Fruit fly (Drosophila melanogaster): ENCODE results near the gene dos.

dos gene

DNA sequence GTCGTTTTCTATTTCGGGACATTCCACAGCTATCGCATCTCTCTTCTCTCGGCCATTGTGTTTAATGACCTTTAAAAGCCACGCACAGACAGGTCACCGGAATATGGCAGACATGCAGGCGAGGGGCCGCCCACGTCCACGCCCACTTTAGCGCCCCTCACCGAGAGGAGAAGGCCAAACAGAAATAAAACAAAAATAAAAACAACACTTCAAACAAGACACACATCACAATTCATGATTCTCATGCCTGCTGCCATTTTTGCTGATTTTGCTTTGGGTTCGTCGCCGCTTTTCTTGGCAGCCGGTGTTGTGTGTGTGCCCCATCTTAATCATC lies 5.7 kb upstream of the dos start:
- TF ChIP-seq sr (GFP tag; IDR thresholded peaks at IDR 0.05) = peak; percentile 99
- no peak for TF ChIP-seq CG10654 (GFP tag; optimal IDR thresholded peaks at IDR 0.05)
- TF ChIP-seq ftz-f1 (GFP tag; optimal IDR thresholded peaks at IDR 0.05) = peak; percentile 53
- peak; percentile 27 for TF ChIP-seq Med (GFP tag)
- no peak for TF ChIP-seq CG1024 (GFP tag; IDR thresholded peaks at IDR 0.05)
- TF ChIP-seq Hr78 (GFP tag; optimal IDR thresholded peaks at IDR 0.05) = peak in 1 of 2 experiments; percentile 74
- TF ChIP-seq bbx (GFP tag; IDR thresholded peaks at IDR 0.05; ENCODE audit: partially characterized antibody) = 0 out of 2 replicates have a peak, but pooled peaks have one; percentile 20

DNA sequence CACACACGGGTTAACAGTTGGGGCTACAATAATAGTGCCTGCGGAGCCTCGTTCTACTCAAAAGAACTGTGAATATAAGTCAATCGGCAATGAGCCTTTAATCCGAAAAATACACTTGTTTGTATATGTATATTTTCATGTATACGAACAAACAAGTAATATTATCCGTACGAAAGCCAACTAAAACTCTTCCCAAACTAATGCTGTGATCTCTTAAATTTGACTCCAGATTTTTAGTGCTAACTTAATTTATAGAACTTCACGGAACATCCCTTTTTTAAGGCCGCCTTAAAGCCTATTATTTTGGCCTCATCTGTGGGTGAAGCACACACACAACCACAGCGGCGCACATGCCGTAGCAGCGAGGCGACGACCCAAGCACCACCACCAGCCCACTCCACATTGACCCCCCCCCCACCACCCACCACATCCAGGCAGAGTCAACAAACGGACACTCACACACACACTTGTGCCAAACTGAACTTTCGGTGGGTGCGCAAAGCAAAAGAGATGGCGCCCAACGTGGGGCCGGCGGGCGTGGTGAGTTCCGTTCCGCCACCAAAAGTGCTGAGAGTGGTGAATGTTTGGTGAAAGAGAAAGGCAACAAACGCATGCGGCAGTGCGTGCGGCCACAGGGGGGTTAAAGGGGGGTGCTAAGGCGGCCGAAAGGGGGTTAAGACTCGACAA lies 5.0 kb upstream of the dos start:
- TF ChIP-seq kay (GFP tag; optimal IDR thresholded peaks at IDR 0.05) (peak; percentile 42), Xbp1 (GFP tag; optimal IDR thresholded peaks at IDR 0.05) (peak; percentile 81), Asciz (GFP tag; optimal IDR thresholded peaks at IDR 0.05) (peak; percentile 82), Ptx1 (GFP tag; IDR thresholded peaks at IDR 0.05) (peak; percentile 80), NK7.1 (GFP tag; optimal IDR thresholded peaks at IDR 0.05) (peak; percentile 65), CG8281 (tag; optimal IDR thresholded peaks at IDR 0.05) (peak; percentile 62), vvl (GFP tag; IDR thresholded peaks at IDR 0.05) (peak; percentile 40; the same call in 1 of the 2 replicates), Hmx (GFP tag; optimal IDR thresholded peaks at IDR 0.05) (no peak), zen (tag; optimal IDR thresholded peaks at IDR 0.05) (peak; percentile 31), Sin3A (optimal IDR thresholded peaks at IDR 0.05) (no peak), ap (GFP tag; IDR thresholded peaks at IDR 0.05) (peak; percentile 45), schlank (tag; optimal IDR thresholded peaks at IDR 0.05) (peak; percentile 20), slp2 (GFP tag; optimal IDR thresholded peaks at IDR 0.05) (peak; percentile 76), CG13287 (GFP tag; IDR thresholded peaks at IDR 0.05; ENCODE audit: partially characterized antibody) (0 out of 2 replicates have a peak, but pooled peaks have one; percentile 18), Atf6 (GFP tag; IDR thresholded peaks at IDR 0.05) (peak; percentile 58; the same call in 1 of the 2 replicates), Nf-YA (GFP tag; IDR thresholded peaks at IDR 0.05) (0 out of 2 replicates have a peak, but pooled peaks have one; percentile 42), dpn (GFP tag; optimal IDR thresholded peaks at IDR 0.05) (peak; percentile 76 to 80), CG17186 (GFP tag; optimal IDR thresholded peaks at IDR 0.05) (peak; percentile 81), CG4854 (GFP tag; optimal IDR thresholded peaks at IDR 0.05) (peak; percentile 46), CG3407 (GFP tag; optimal IDR thresholded peaks at IDR 0.05) (peak; percentile 56), CG2199 (GFP tag; IDR thresholded peaks at IDR 0.05) (no peak), chinmo (GFP tag; IDR thresholded peaks at IDR 0.05; ENCODE audit: partially characterized antibody) (0 out of 4 replicates have a peak, but pooled peaks have one; percentile 72), CG10366 (GFP tag; IDR thresholded peaks at IDR 0.05) (peak; percentile 62), CG17568 (GFP tag; optimal IDR thresholded peaks at IDR 0.05) (peak; percentile 82), CG14441 (GFP tag; IDR thresholded peaks at IDR 0.05) (peak; percentile 74), amos (GFP tag; IDR thresholded peaks at IDR 0.05; ENCODE audit: partially characterized antibody) (peak; percentile 29; the same call in 1 of the 2 replicates), klu (GFP tag; IDR thresholded peaks at IDR 0.05) (no peak), CG11723 (GFP tag; optimal IDR thresholded peaks at IDR 0.05) (peak; percentile 79), Gsc (GFP tag; IDR thresholded peaks at IDR 0.05) (peak; percentile 55), otp (GFP tag; IDR thresholded peaks at IDR 0.05) (no peak), Vsx1 (GFP tag; optimal IDR thresholded peaks at IDR 0.05) (peak; percentile 68), tin (GFP tag; optimal IDR thresholded peaks at IDR 0.05) (peak; percentile 70), gem (tag; optimal IDR thresholded peaks at IDR 0.05) (peak; percentile 91), run (tag; optimal IDR thresholded peaks at IDR 0.05) (peak; percentile 56), Usf (GFP tag; optimal IDR thresholded peaks at IDR 0.05) (peak; percentile 44), CG8924 (tag; optimal IDR thresholded peaks at IDR 0.05) (peak; percentile 90), croc (GFP tag; conservative IDR thresholded peaks at IDR 0.05) (peak; percentile 53; the same call in 1 of the 3 replicates), Hey (tag; optimal IDR thresholded peaks at IDR 0.05) (no peak), CG33557 (GFP tag; optimal IDR thresholded peaks at IDR 0.05) (peak; percentile 64), CG2116 (GFP tag; optimal IDR thresholded peaks at IDR 0.05) (peak; percentile 52), CG9797 (GFP tag; optimal IDR thresholded peaks at IDR 0.05) (peak; percentile 14)
